Fruit fly (Drosophila melanogaster): Measurements from ENCODE around the gene CG15820.

Gene CG15820

DNA sequence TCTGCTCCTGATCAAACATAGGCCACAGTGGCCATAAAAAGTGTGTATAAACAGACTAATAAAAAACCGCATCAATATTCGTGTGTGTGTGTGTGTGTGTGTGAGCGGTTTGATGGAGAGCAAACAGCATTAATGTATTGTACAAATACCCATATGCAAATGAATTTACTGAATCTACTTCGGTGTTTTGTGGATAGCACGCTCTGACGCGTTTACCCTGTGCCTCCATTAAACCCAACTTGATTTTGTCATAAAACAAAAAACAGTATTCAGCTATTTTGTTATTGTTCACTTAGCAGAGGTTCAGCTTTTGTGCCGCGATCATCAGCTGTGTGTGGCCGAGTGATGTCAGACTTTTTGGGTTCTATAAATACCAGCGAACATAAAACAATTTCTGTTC lies 29.8 kb downstream of the CG15820 start (continued):
- no peak for TF ChIP-seq pan (optimal IDR thresholded peaks at IDR 0.05)
- peak in 1 of 2 experiments; percentile 27 for TF ChIP-seq pan (GFP tag; optimal IDR thresholded peaks at IDR 0.05 in 1 of 2, IDR thresholded peaks at IDR 0.05 in 1 of 2)
- TF ChIP-seq Med (GFP tag), result peak; percentile 65
- peak; percentile 35 for TF ChIP-seq sens (GFP tag)
- 0 out of 2 replicates have a peak, but pooled peaks have one; percentile 35 for TF ChIP-seq CG5953 (GFP tag; IDR thresholded peaks at IDR 0.05)
- no peak for TF ChIP-seq Ets65A (GFP tag)
- peak; percentile 40 for TF ChIP-seq cg (GFP tag; optimal IDR thresholded peaks at IDR 0.05)
- peak; percentile 52 for TF ChIP-seq mirr (GFP tag; optimal IDR thresholded peaks at IDR 0.05)
- TF ChIP-seq jing (GFP tag; optimal IDR thresholded peaks at IDR 0.05), result no peak
- TF ChIP-seq Dbx (GFP tag; IDR thresholded peaks at IDR 0.05), result 0 out of 3 replicates have a peak, but pooled peaks have one; percentile 22
- peak; percentile 18 for TF ChIP-seq PHDP (tag; optimal IDR thresholded peaks at IDR 0.05)
- TF ChIP-seq CG8290 (GFP tag; optimal IDR thresholded peaks at IDR 0.05), result no peak
- TF ChIP-seq CG8290 (tag; optimal IDR thresholded peaks at IDR 0.05), result peak in 1 of 2 experiments; percentile 44
- TF ChIP-seq CG14014 (GFP tag; IDR thresholded peaks at IDR 0.05), result peak; percentile 21; the same call in 1 of the 2 replicates
- peak; percentile 50 for TF ChIP-seq Vsx1 (GFP tag; optimal IDR thresholded peaks at IDR 0.05)
- no peak for TF ChIP-seq chm (GFP tag; IDR thresholded peaks at IDR 0.05)
- 0 out of 3 replicates have a peak, but pooled peaks have one; percentile 14 for TF ChIP-seq ci (GFP tag; IDR thresholded peaks at IDR 0.05)

DNA sequence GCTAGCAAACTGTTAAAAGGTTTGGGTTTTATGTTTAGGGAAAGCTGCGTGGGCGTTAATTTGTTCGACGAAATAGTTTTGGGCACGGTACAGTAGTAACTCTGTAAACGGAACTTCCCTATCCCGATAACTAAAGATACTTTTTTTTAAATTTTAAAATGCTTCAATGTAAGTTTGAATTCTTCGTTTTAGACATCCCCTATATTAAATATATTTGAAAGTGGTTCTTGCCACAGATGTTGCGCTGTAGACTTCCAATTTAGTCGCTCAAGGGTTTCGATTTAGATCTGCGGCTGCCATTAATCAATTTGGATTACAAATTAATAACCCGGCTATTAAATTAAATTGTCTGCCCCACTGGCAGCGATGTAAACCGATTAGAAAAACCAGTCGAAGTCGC lies 31.7 kb downstream of the CG15820 start:
- TF ChIP-seq Sox102F (GFP tag; optimal IDR thresholded peaks at IDR 0.05) (no peak), row (GFP tag; IDR thresholded peaks at IDR 0.05) (peak; percentile 21; the same call in 1 of the 3 replicates), Blimp-1 (GFP tag; optimal IDR thresholded peaks at IDR 0.05) (peak; percentile 28), Nf-YA (GFP tag; IDR thresholded peaks at IDR 0.05) (no peak), dysf (GFP tag; IDR thresholded peaks at IDR 0.05) (0 out of 3 replicates have a peak, but pooled peaks have one; percentile 12), CG1233 (GFP tag; optimal IDR thresholded peaks at IDR 0.05) (no peak), CG7928 (GFP tag; optimal IDR thresholded peaks at IDR 0.05) (no peak), ci (GFP tag; IDR thresholded peaks at IDR 0.05) (0 out of 3 replicates have a peak, but pooled peaks have one; percentile 23), Hr51 (GFP tag; optimal IDR thresholded peaks at IDR 0.05) (no peak), CG2712 (tag; optimal IDR thresholded peaks at IDR 0.05) (no peak), YL-1 (GFP tag; optimal IDR thresholded peaks at IDR 0.05) (no peak), CG14014 (GFP tag; IDR thresholded peaks at IDR 0.05) (no peak), CG7839 (tag; optimal IDR thresholded peaks at IDR 0.05) (peak; percentile 28), ara (GFP tag; IDR thresholded peaks at IDR 0.05) (0 out of 2 replicates have a peak, but pooled peaks have one; percentile 11), grau (tag; optimal IDR thresholded peaks at IDR 0.05) (peak; percentile 59), vfl (GFP tag; optimal IDR thresholded peaks at IDR 0.05) (no peak), TFAM (GFP tag; optimal IDR thresholded peaks at IDR 0.05) (no peak), zfh2 (GFP tag; optimal IDR thresholded peaks at IDR 0.05) (no peak), CG8944 (GFP tag; optimal IDR thresholded peaks at IDR 0.05) (no peak), CG11504 (tag; optimal IDR thresholded peaks at IDR 0.05) (peak; percentile 52), esg (GFP tag; conservative IDR thresholded peaks at IDR 0.05) (no peak), B-H2 (GFP tag; optimal IDR thresholded peaks at IDR 0.05) (no peak), Eip74EF (GFP tag; optimal IDR thresholded peaks at IDR 0.05) (no peak), CG15073 (GFP tag; optimal IDR thresholded peaks at IDR 0.05) (no peak), Lpt (GFP tag; optimal IDR thresholded peaks at IDR 0.05) (no peak), unc-4 (GFP tag; IDR thresholded peaks at IDR 0.05; ENCODE audit: partially characterized antibody) (no peak), sens (GFP tag) (peak; percentile 79), repo (GFP tag; optimal IDR thresholded peaks at IDR 0.05) (no peak), CG4820 (GFP tag; optimal IDR thresholded peaks at IDR 0.05) (no peak), CG10979 (tag; optimal IDR thresholded peaks at IDR 0.05) (peak; percentile 37), H15 (GFP tag; IDR thresholded peaks at IDR 0.05) (no peak), CG10959 (GFP tag; IDR thresholded peaks at IDR 0.05) (no peak), phol (tag; optimal IDR thresholded peaks at IDR 0.05) (peak; percentile 25), maf-S (GFP tag; optimal IDR thresholded peaks at IDR 0.05) (no peak), ken (GFP tag; IDR thresholded peaks at IDR 0.05) (no peak), Bgb (GFP tag; IDR thresholded peaks at IDR 0.05; ENCODE audit: partially characterized antibody) (no peak)

Data from whole organism, embryonic.